Fruit fly (Drosophila melanogaster) whole organism, wandering third instar larva: ENCODE data around the gene CG44405.

Source experiments
- Abd-B ChIP-seq: fragments of >200 bp; optimal IDR thresholded peaks from 2 replicates; lab custom pipeline; 2017; ENCODE audit warnings: missing biosample characterization, missing genetic modification characterization
- CG32264 ChIP-seq: fragments of 200-800 bp; sonication (Bioruptor generic); optimal IDR thresholded peaks from 2 replicates; lab custom pipeline; 2016; ENCODE audit warnings: missing biosample characterization, missing genetic modification characterization
- CG9705 ChIP-seq: fragments of 200-800 bp; sonication (Bioruptor generic); optimal IDR thresholded peaks from 2 replicates; lab custom pipeline; 2018; ENCODE audit warnings: missing biosample characterization, mild to moderate bottlenecking, missing genetic modification characterization
- CrebA ChIP-seq: fragments of 200-800 bp; sonication (Bioruptor generic); optimal IDR thresholded peaks from 2 replicates; lab custom pipeline; 2016; ENCODE audit warnings: missing biosample characterization, mild to moderate bottlenecking, missing genetic modification characterization, borderline replicate concordance
- Dfd ChIP-seq: fragments of >200 bp; optimal IDR thresholded peaks from 2 replicates; lab custom pipeline; 2017; ENCODE audit warnings: missing biosample characterization, missing genetic modification characterization
- Dif ChIP-seq: fragments of 200-275, 200-300 bp; sonication (Bioruptor generic); optimal IDR thresholded peaks from 2 replicates; lab custom pipeline; 2018; ENCODE audit warnings: missing biosample characterization, missing genetic modification characterization; ENCODE audit not compliant: partially characterized antibody
- GATAd ChIP-seq: sonication (Bioruptor generic); optimal IDR thresholded peaks from 2 replicates; lab custom pipeline; 2016; ENCODE audit warnings: missing biosample characterization, missing genetic modification characterization
- HLH106 ChIP-seq: fragments of 200-800 bp; optimal IDR thresholded peaks from 3 replicates; lab custom pipeline; 2019; ENCODE audit warnings: missing biosample characterization, mild to moderate bottlenecking, missing genetic modification characterization, moderate library complexity
- Hnf4 ChIP-seq: fragments of 200-800 bp; sonication (Bioruptor generic); optimal IDR thresholded peaks from 2 replicates; lab custom pipeline; 2016; ENCODE audit warnings: missing biosample characterization, mild to moderate bottlenecking, missing genetic modification characterization
- Hr78 ChIP-seq: fragments of >200 bp; optimal IDR thresholded peaks from 2 replicates; lab custom pipeline; 2017; ENCODE audit warnings: missing biosample characterization, missing genetic modification characterization
- Hr83 ChIP-seq: fragments of 200-300 bp; sonication (Bioruptor generic); optimal IDR thresholded peaks from 2 replicates; lab custom pipeline; 2016; ENCODE audit warnings: missing biosample characterization, mild to moderate bottlenecking, missing genetic modification characterization, moderate library complexity; ENCODE audit not compliant: poor library complexity, severe bottlenecking
- Jra ChIP-seq: sonication (Bioruptor generic); optimal IDR thresholded peaks from 2 replicates; lab custom pipeline; 2016; ENCODE audit warnings: missing biosample characterization, missing genetic modification characterization
- Mio ChIP-seq: sonication (Bioruptor generic); optimal IDR thresholded peaks from 2 replicates; lab custom pipeline; 2016; ENCODE audit warnings: missing biosample characterization, missing genetic modification characterization
- Myc ChIP-seq: fragments of >200 bp; optimal IDR thresholded peaks from 2 replicates; lab custom pipeline; 2017
- N ChIP-seq: fragments of >200 bp; optimal IDR thresholded peaks from 2 replicates; lab custom pipeline; 2018; ENCODE audit warnings: missing biosample characterization, missing external identifiers, missing genetic modification characterization
- OdsH ChIP-seq: fragments of 200-800 bp; sonication (Bioruptor generic); optimal IDR thresholded peaks from 2 replicates; lab custom pipeline; 2016; ENCODE audit warnings: missing biosample characterization, mild to moderate bottlenecking, missing genetic modification characterization
- Rel ChIP-seq, 2 experiments: fragments of 200-800 bp; sonication (Bioruptor generic) in 1 of 2; optimal IDR thresholded peaks; 2 replicates in 1 of 2; 3 replicates in 1 of 2; lab custom pipeline; 2016 to 2019; ENCODE audit warnings: mild to moderate bottlenecking in 2 of 2, missing biosample characterization in 2 of 2, missing genetic modification characterization in 2 of 2, moderate library complexity in 1 of 2
- Sp1 ChIP-seq: fragments of 200-800 bp; sonication (Bioruptor generic); optimal IDR thresholded peaks from 3 replicates; lab custom pipeline; 2019; ENCODE audit warnings: missing biosample characterization, mild to moderate bottlenecking, missing genetic modification characterization, moderate library complexity
- Vsx2 ChIP-seq: fragments of 200-300, 225-300 bp; sonication (Bioruptor generic); optimal IDR thresholded peaks from 2 replicates; lab custom pipeline; 2018; ENCODE audit warnings: missing biosample characterization, missing genetic modification characterization; ENCODE audit not compliant: partially characterized antibody
- br ChIP-seq: fragments of 200-800 bp; sonication (Bioruptor generic); optimal IDR thresholded peaks from 2 replicates; lab custom pipeline; 2016; ENCODE audit warnings: missing biosample characterization, missing genetic modification characterization
- brk ChIP-seq: fragments of 200-800 bp; sonication (Bioruptor generic); optimal IDR thresholded peaks from 2 replicates; lab custom pipeline; 2016; ENCODE audit warnings: missing biosample characterization, mild to moderate bottlenecking, missing genetic modification characterization
- dl ChIP-seq, 2 experiments: fragments of 175-275, 200-275 bp in 1 of 2; fragments of 200-275 bp in 1 of 2; sonication (Bioruptor generic); optimal IDR thresholded peaks; lab custom pipeline; 2018; ENCODE audit warnings: mild to moderate bottlenecking in 2 of 2, missing biosample characterization in 2 of 2, missing genetic modification characterization in 2 of 2, moderate library complexity in 2 of 2; ENCODE audit not compliant: partially characterized antibody in 2 of 2, insufficient read depth in 1 of 2
- dmrt93B ChIP-seq: fragments of 200-800 bp; sonication (Bioruptor generic); optimal IDR thresholded peaks from 2 replicates; lab custom pipeline; 2018; ENCODE audit warnings: missing biosample characterization, mild to moderate bottlenecking, missing genetic modification characterization
- ey ChIP-seq: fragments of 200-800 bp; sonication (Bioruptor generic); optimal IDR thresholded peaks from 2 replicates; lab custom pipeline; 2016; ENCODE audit warnings: missing biosample characterization, missing genetic modification characterization
- foxo ChIP-seq, 2 experiments: fragments of 200-800 bp; sonication (Bioruptor generic); optimal IDR thresholded peaks; 2 replicates in 1 of 2; 3 replicates in 1 of 2; lab custom pipeline; 2016 to 2017; ENCODE audit warnings: missing biosample characterization in 2 of 2, missing genetic modification characterization in 2 of 2
- fru ChIP-seq: fragments of 200-800 bp; sonication (Bioruptor generic); optimal IDR thresholded peaks from 3 replicates; lab custom pipeline; 2016; ENCODE audit warnings: missing biosample characterization, mild to moderate bottlenecking, missing genetic modification characterization
- h ChIP-seq: fragments of 200-800 bp; sonication (Bioruptor generic); optimal IDR thresholded peaks from 3 replicates; lab custom pipeline; 2016; ENCODE audit warnings: missing biosample characterization, mild to moderate bottlenecking, missing genetic modification characterization
- lola ChIP-seq: fragments of >200 bp; optimal IDR thresholded peaks from 2 replicates; lab custom pipeline; 2017; ENCODE audit warnings: missing biosample characterization, missing genetic modification characterization
- pan ChIP-seq: fragments of >200 bp; optimal IDR thresholded peaks from 2 replicates; lab custom pipeline; 2017
- psq ChIP-seq: fragments of 200-800 bp; sonication (Bioruptor generic); optimal IDR thresholded peaks from 3 replicates; lab custom pipeline; 2017; ENCODE audit warnings: missing biosample characterization, mild to moderate bottlenecking, missing genetic modification characterization, moderate library complexity
- rgr ChIP-seq: fragments of 200-800 bp; sonication (Bioruptor generic); optimal IDR thresholded peaks from 3 replicates; lab custom pipeline; 2016; ENCODE audit warnings: missing biosample characterization, mild to moderate bottlenecking, missing genetic modification characterization
- sage ChIP-seq: fragments of 200-800 bp; sonication (Bioruptor generic); optimal IDR thresholded peaks from 2 replicates; lab custom pipeline; 2016; ENCODE audit warnings: missing biosample characterization, mild to moderate bottlenecking, missing genetic modification characterization
- sv ChIP-seq: fragments of 200-800 bp; sonication (Bioruptor generic); optimal IDR thresholded peaks from 3 replicates; lab custom pipeline; 2016; ENCODE audit warnings: missing biosample characterization, missing genetic modification characterization
- tai ChIP-seq: sonication (Bioruptor generic); optimal IDR thresholded peaks from 2 replicates; lab custom pipeline; 2016; ENCODE audit warnings: missing biosample characterization, missing genetic modification characterization
- woc ChIP-seq: sonication (Bioruptor generic); optimal IDR thresholded peaks from 2 replicates; lab custom pipeline; 2016; ENCODE audit warnings: missing biosample characterization, mild to moderate bottlenecking, missing genetic modification characterization

The CG44405 gene

DNA sequence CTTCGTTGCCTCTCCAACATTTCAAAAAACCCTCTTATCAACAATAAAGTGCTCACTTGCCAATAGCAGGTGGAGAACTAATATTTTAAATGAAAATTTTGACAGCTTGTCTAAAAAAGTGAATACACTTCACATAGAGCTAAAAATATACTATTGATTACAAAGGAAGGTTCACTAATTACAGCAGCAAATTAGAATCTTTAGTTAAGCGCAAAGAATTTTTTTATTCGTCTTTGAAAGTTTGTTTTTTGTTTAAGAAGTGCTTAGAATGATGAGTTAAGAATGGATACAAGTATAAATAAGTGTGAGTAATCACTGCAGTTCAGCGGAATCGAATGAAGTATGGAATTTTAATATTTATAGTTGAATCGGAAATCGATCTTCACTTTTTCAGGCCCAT, at the start of gene CG44405:
TSS of gene CG44405 (minus strand) at position 101 of the 400 bp plus-strand sequence.
- no peak for TF ChIP-seq brk (GFP tag; lab: Kevin White, UChicago)
- TF ChIP-seq Jra = no peak
- TF ChIP-seq Myc (lab: Kevin White, UChicago) = no peak
- no peak for TF ChIP-seq sage (GFP tag; lab: Kevin White, UChicago)
- TF ChIP-seq N (GFP tag; lab: Kevin White, UChicago) = no peak
- TF ChIP-seq ey (GFP tag; lab: Kevin White, UChicago) = no peak

- peak in 1 of 2 experiments; percentile 12 for TF ChIP-seq foxo (GFP tag; optimal IDR thresholded peaks at IDR 0.05; lab: Kevin White, UChicago)
- TF ChIP-seq HLH106 (tag; lab: Kevin White, UChicago) = peak; percentile 27
- TF ChIP-seq Jra = no peak
- peak; percentile 5 for TF ChIP-seq rgr (GFP tag; lab: Kevin White, UChicago)
- no peak for TF ChIP-seq sage (GFP tag; lab: Kevin White, UChicago)
- TF ChIP-seq brk (GFP tag; lab: Kevin White, UChicago) = no peak
- no peak for TF ChIP-seq Hr78 (GFP tag; lab: Kevin White, UChicago)
- peak; percentile 0 for TF ChIP-seq Sp1 (GFP tag; lab: Kevin White, UChicago)
- TF ChIP-seq CrebA = no peak
- TF ChIP-seq fru (GFP tag; lab: Kevin White, UChicago) = peak; percentile 26
- TF ChIP-seq Vsx2 = no peak
Measured at dm6 chr2L:16390803-16391202, 48.7 kb upstream of the CG44405 start.

- TF ChIP-seq foxo (GFP tag; optimal IDR thresholded peaks at IDR 0.05; lab: Kevin White, UChicago) (no peak), dmrt93B (GFP tag; lab: Kevin White, UChicago) (no peak), CG32264 (GFP tag; lab: Kevin White, UChicago) (no peak), fru (GFP tag; lab: Kevin White, UChicago) (no peak), h (GFP tag; lab: Kevin White, UChicago) (no peak), CG9705 (no peak), Dfd (GFP tag; lab: Kevin White, UChicago) (no peak), rgr (GFP tag; lab: Kevin White, UChicago) (no peak), brk (GFP tag; lab: Kevin White, UChicago) (no peak), lola (GFP tag; lab: Kevin White, UChicago) (no peak), Abd-B (GFP tag; lab: Kevin White, UChicago) (no peak), psq (no peak), woc (GFP tag; lab: Kevin White, UChicago) (no peak), N (GFP tag; lab: Kevin White, UChicago) (no peak), Sp1 (GFP tag; lab: Kevin White, UChicago) (no peak), dl (GFP tag; optimal IDR thresholded peaks at IDR 0.05; lab: Kevin White, UChicago; ENCODE audit: insufficient read depth in 1 of 2, partially characterized antibody in 2 of 2) (no peak), Rel (GFP tag; optimal IDR thresholded peaks at IDR 0.05; lab: Kevin White, UChicago) (no peak), Rel (tag; optimal IDR thresholded peaks at IDR 0.05; lab: Kevin White, UChicago) (no peak), tai (no peak)
Measured at dm6 chr2L:16380973-16381372, 38.8 kb upstream of the CG44405 start.

- TF ChIP-seq tai = no peak
- no peak for TF ChIP-seq woc (GFP tag; lab: Kevin White, UChicago)
- TF ChIP-seq sv (GFP tag; lab: Kevin White, UChicago) = no peak
- no peak for TF ChIP-seq OdsH
- no peak for TF ChIP-seq Rel (GFP tag; optimal IDR thresholded peaks at IDR 0.05; lab: Kevin White, UChicago)
- TF ChIP-seq Rel (tag; optimal IDR thresholded peaks at IDR 0.05; lab: Kevin White, UChicago) = no peak
- no peak for TF ChIP-seq brk (GFP tag; lab: Kevin White, UChicago)
- no peak for TF ChIP-seq Hnf4 (GFP tag; lab: Kevin White, UChicago)
Measured at dm6 chr2L:16374691-16375090, 32.6 kb upstream of the CG44405 start.

- no peak for TF ChIP-seq Hr83 (GFP tag; lab: Kevin White, UChicago)
- TF ChIP-seq CG32264 (GFP tag; lab: Kevin White, UChicago) = no peak
- TF ChIP-seq GATAd (GFP tag; lab: Kevin White, UChicago) = no peak
- no peak for TF ChIP-seq rgr (GFP tag; lab: Kevin White, UChicago)
- TF ChIP-seq Vsx2 = no peak
- TF ChIP-seq dmrt93B (GFP tag; lab: Kevin White, UChicago) = no peak
- TF ChIP-seq Mio (GFP tag; lab: Kevin White, UChicago) = no peak
- TF ChIP-seq pan (lab: Kevin White, UChicago) = no peak
- TF ChIP-seq CrebA = no peak
- no peak for TF ChIP-seq Dif (GFP tag; lab: Kevin White, UChicago)
- TF ChIP-seq Dfd (GFP tag; lab: Kevin White, UChicago) = no peak
- TF ChIP-seq foxo (GFP tag; optimal IDR thresholded peaks at IDR 0.05; lab: Kevin White, UChicago) = no peak
- TF ChIP-seq psq = no peak
- TF ChIP-seq br = no peak
- no peak for TF ChIP-seq N (GFP tag; lab: Kevin White, UChicago)
Measured at dm6 chr2L:16365603-16366002, 23.5 kb upstream of the CG44405 start, which contains the start of gene jhamt. jhamt (plus strand) TSS chr2L:16365903.
